Fruit fly (Drosophila melanogaster): ENCODE results near the gene CG14147.

Gene CG14147

DNA sequence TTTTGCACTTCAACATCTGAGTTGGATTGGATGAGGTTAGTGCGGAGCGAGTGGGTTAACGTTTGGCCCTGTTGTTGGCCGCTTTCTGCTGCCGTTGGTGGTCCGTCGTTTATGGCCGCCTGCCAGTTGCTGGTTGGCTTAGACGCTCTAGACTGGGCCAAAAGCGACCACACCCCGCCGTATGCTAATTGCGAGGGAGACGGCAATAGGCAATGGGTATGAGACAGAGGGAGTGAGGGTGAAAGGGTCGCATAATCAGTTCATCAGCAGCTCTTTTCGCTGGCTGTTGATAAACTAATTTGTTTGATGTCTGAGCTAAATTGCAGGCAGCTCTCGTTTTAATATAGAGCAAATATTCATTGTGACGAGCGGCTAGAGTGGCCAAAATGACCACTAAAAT lies 15.9 kb upstream of the CG14147 start:
- TF ChIP-seq CTCF (optimal IDR thresholded peaks at IDR 0.05) (no peak), CG8478 (optimal IDR thresholded peaks at IDR 0.05) (no peak)

DNA sequence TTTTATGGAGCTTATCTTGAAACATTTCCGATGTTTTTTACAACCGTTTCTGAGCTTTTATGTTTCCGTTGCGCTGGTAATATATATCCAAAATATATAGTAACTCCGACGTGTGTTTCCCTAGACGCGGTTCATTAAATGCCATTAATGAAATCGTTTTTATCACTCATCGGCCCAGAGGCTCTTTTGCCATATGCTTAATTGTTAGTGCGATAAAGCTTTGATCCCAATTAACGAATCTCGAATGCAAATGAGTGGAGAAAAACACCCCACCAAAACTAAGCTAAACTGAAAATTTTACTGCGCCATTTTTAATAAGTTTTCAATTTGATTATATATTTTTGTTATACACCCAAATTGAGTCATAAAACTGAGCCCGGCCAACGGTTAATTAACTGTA lies 14.6 kb upstream of the CG14147 start:
- no peak for TF ChIP-seq CTCF (optimal IDR thresholded peaks at IDR 0.05)
- TF ChIP-seq CG8478 (optimal IDR thresholded peaks at IDR 0.05), result no peak

DNA sequence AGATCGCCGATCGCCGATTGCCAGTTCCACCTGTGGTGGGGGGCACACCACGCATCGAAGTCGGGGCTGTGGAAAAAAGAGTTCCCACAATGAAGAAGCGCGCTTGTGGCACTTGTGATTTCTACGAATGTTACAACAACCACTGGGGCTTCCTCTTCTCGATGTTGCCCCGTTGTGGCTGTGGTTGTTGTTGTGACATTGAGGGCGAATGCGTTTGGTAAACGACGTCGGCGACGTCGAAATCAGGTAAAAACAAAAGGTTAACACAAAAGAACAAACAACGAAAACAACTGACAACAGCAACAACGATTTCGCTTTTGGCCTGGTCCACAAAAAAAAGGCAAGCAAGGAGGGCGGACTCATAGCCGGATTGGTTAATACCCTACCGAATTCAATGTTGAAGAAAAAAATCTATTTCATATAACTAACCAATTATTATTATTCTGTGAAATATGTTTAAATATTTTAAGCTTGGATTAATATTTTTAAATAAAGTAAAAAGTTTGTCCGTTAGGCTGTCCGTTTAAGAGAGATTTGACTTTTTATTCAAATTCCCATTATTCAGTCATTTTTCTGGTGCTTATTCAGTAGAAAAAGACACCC lies 13.7 kb upstream of the CG14147 start:
- TF ChIP-seq CG8478 (optimal IDR thresholded peaks at IDR 0.05) (no peak), CTCF (optimal IDR thresholded peaks at IDR 0.05) (no peak)

- TF ChIP-seq CTCF (optimal IDR thresholded peaks at IDR 0.05) (no peak), CG8478 (optimal IDR thresholded peaks at IDR 0.05) (no peak)
Measured at dm6 chr3L:10959660-10960059, 12.8 kb upstream of the CG14147 start.

DNA sequence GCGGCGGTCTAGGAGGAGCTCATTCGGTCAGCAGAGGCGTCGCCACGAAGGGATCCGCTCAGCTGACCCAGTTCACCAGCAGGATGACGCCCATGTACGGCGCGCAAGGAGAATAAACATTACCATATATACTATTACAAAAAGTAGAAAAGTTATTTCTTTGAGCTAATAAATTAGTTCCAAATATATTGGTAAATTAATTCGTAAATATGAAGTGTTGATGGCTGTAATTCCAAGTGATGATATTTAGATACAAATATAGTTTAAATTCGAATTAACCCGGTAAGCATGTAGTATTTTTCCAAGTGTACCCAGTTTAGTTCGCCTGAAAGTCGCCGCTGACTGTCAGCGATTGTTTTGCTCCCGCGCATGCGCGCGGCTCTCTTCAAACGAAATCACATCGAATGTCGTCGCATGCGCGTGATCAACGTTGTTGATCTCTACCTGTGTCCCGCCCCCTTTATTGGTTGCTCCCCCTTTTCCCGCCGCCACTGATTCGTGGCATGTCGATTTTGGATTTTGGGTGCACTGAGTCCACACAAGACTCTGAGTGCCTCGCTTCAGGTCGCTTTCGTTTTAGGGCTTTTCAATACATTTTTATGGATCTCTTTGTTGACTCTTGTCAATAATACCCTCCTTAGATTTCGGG lies 10.3 kb upstream of the CG14147 start:
- TF ChIP-seq CG8478 (optimal IDR thresholded peaks at IDR 0.05), result no peak
- no peak for TF ChIP-seq CTCF (optimal IDR thresholded peaks at IDR 0.05)

dm6 chr3L:10962718-10963117 lies 9.7 kb upstream of the CG14147 start:
- TF ChIP-seq CG8478 (optimal IDR thresholded peaks at IDR 0.05) (no peak), CTCF (optimal IDR thresholded peaks at IDR 0.05) (no peak)

DNA sequence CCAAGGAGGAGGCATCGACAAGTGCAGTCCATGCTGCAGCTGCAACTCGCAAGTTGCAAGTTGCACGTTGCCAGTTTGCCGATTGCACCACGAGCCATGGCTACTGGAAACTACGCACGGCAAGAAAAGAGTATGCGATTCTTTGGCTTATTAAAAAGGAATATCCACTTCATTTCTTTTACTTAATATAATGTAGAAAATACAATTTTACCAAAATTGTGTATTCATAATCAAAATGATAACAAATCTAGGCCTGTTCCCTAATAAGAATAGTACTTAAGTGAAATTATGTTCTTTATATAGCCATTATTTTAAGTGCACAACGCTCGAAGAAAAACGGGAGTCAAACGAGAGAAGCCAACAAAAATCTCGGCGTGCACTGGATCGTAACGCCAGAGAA lies 8.5 kb upstream of the CG14147 start:
- TF ChIP-seq CTCF (optimal IDR thresholded peaks at IDR 0.05) (no peak), CG8478 (optimal IDR thresholded peaks at IDR 0.05) (no peak)

DNA sequence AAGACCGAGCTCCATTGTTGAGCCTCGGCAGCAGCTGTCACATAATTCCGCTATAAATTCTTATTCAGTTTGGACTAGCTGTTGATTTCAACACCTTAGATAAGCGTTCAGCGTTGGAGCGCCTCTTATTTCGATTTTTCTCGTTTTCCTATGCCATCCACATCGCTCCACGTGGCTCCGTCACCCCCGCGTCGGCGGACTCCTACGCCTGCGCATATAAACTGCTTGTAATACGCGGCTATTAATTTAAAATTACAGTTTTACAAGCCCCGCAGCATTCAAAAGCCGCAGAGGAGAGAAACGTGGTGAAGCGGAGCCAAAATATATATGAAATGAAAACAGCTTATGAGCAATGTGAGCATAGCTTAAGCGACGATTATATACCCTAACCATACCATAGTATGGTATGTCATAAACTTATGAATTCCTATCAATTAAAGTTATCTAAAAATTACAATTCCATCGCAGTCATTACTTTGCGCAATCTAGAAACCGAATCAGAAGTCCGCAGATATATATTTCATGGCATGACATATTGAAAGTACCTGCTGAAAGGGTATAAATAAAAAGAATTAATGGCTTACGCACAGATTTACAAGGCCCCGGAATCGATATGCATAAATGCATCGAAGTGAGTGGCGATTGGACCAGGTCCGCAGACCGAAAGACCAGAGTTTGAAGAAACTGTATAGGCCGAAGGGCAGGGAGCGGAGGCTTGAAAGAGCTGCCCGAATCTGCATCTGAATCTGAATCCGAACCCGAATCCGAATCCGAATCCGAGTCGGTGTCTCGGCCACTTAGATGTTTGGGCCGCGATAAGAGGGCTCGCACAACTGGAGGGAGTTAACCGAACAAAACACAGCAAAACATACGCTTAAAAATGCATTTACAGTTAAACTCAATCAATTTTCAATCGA lies 6.5 kb upstream of the CG14147 start:
- TF ChIP-seq CTCF (optimal IDR thresholded peaks at IDR 0.05), result no peak
- no peak for TF ChIP-seq CG8478 (optimal IDR thresholded peaks at IDR 0.05)

dm6 chr3L:10966648-10967339 lies 5.7 kb upstream of the CG14147 start:
- no peak for TF ChIP-seq CG8478 (optimal IDR thresholded peaks at IDR 0.05)
- TF ChIP-seq CTCF (optimal IDR thresholded peaks at IDR 0.05), result no peak

- no peak for TF ChIP-seq CG8478 (optimal IDR thresholded peaks at IDR 0.05)
- no peak for TF ChIP-seq CTCF (optimal IDR thresholded peaks at IDR 0.05)
Measured at dm6 chr3L:10967956-10968355, 4.5 kb upstream of the CG14147 start.

dm6 chr3L:10968656-10969055 lies 3.8 kb upstream of the CG14147 start:
- TF ChIP-seq CTCF (optimal IDR thresholded peaks at IDR 0.05), result no peak
- TF ChIP-seq CG8478 (optimal IDR thresholded peaks at IDR 0.05), result no peak

- no peak for TF ChIP-seq CG8478 (optimal IDR thresholded peaks at IDR 0.05)
- no peak for TF ChIP-seq CTCF (optimal IDR thresholded peaks at IDR 0.05)
Measured at dm6 chr3L:10976478-10976877, 4.0 kb downstream of the CG14147 start.

dm6 chr3L:10977438-10977837 lies 5.0 kb downstream of the CG14147 start:
- TF ChIP-seq CG8478 (optimal IDR thresholded peaks at IDR 0.05) (no peak), CTCF (optimal IDR thresholded peaks at IDR 0.05) (no peak)

dm6 chr3L:10984557-10984956 lies 12.1 kb downstream of the CG14147 start:
- TF ChIP-seq CG8478 (optimal IDR thresholded peaks at IDR 0.05), result no peak
- no peak for TF ChIP-seq CTCF (optimal IDR thresholded peaks at IDR 0.05)

dm6 chr3L:10985592-10985991 lies 13.1 kb downstream of the CG14147 start:
- TF ChIP-seq CTCF (optimal IDR thresholded peaks at IDR 0.05) (no peak), CG8478 (optimal IDR thresholded peaks at IDR 0.05) (no peak)

Measured in S2 (cell line).